Worm (Caenorhabditis elegans) whole organism, L1 larva: ENCODE data around the gene clec-6.

Experiments
- sptf-1 ChIP-seq: fragments of 150-350 bp; optimal IDR thresholded peaks from 2 replicates; lab custom pipeline; 2014; ENCODE audit warnings: missing biosample characterization, missing genetic modification characterization
- zag-1 ChIP-seq: fragments of 150-350 bp; optimal IDR thresholded peaks from 2 replicates; lab custom pipeline; 2014; ENCODE audit warnings: missing biosample characterization, missing genetic modification characterization

ce11 chrIII:4856992-4857391, 30.3 kb downstream of the clec-6 start:
- TF ChIP-seq sptf-1 (tag; lab: Kevin White, UChicago): no peak
- TF ChIP-seq zag-1 (tag; lab: Kevin White, UChicago): no peak
